Fruit fly (Drosophila melanogaster): Measurements from ENCODE around the gene Irp-1B.

DNA sequence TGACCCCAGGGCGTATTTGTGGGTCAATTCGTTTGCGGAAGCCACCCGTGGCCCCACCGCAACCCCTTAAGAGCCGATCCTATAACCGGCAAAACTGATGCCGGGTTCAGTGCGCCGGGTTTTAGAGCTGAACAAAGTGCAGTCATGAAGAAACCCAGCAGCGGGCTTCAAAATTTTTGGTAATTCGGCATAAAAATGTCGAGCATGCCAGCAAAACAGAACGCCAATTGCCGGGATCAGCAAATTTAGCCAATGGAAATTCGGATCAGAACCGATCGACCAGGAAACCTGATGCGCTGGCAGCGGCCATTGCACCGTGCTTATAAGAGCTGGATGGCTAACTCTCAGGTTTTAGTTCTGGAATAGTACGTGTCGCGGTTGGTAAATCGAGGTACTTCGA lies 5.0 kb downstream of the Irp-1B start:
- TF ChIP-seq CG11762 (GFP tag; optimal IDR thresholded peaks at IDR 0.05; ENCODE audit: insufficient read depth) (no peak), dsx (GFP tag; optimal IDR thresholded peaks at IDR 0.05; ENCODE audit: poor library complexity, severe bottlenecking) (no peak), CG32006 (GFP tag; optimal IDR thresholded peaks at IDR 0.05) (no peak), CG11902 (GFP tag; optimal IDR thresholded peaks at IDR 0.05) (no peak), Lpt (GFP tag; optimal IDR thresholded peaks at IDR 0.05) (no peak)
